Worm (Caenorhabditis elegans) whole organism, L4/young adult: ENCODE measurements around the gene C17H12.8.

Source experiments
- W03F9.2 ChIP-seq: fragments of 150-350 bp; optimal IDR thresholded peaks from 2 replicates; lab custom pipeline; 2014; ENCODE audit warnings: missing biosample characterization, missing genetic modification characterization
- him-1 ChIP-seq: sonication (generic microtip); optimal IDR thresholded peaks from 2 replicates; lab custom pipeline; 2016; ENCODE audit warnings: missing genotype, missing genetic modification reagents, missing genetic modification characterization, missing compliant biosample characterization

DNA sequence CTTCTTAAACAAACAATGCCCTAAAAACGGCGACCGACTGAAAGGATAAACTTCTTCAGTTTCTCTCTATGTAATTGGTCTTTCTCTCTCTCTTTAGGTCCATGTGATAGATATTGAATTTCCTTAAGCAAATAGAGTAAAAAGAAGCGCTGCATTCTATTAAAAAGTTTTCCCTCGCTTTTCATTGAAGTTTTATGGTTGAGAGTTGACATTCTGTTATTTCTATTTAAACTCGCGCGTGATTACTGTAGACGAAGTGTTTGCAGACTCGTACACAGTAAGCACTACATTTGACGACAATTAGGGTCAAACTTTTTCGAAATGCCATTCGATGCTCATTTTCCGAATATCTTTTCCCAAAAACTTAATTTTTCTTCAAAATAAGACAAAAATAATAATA is 41.3 kb upstream of the C17H12.8 start:
- TF ChIP-seq W03F9.2 (tag; lab: Kevin White, UChicago) (no peak), him-1 (tag; lab: Kevin White, UChicago) (no peak)
